Worm (Caenorhabditis elegans) whole organism, young adult: Measurements from ENCODE around the gene fbxa-157.
"Not testable (repeated sequence)": the region's sequence is repeated elsewhere in the genome, so short reads cannot be mapped to it uniquely, and the experiment has no call there.

Experiments used
- C06A6.2 ChIP-seq: fragments of 200-800 bp; sonication (Bioruptor generic); conservative IDR thresholded peaks from 2 replicates; pipeline ENCODE4 v1.3.6; 2022; ENCODE audit warnings: missing genetic modification characterization, missing compliant biosample characterization
- D2030.7 ChIP-seq: fragments of 200-800 bp; sonication (Bioruptor generic); IDR thresholded peaks from 2 replicates; pipeline ENCODE4 v1.3.6; 2022; ENCODE audit warnings: missing genetic modification reagents, missing genetic modification characterization, missing compliant biosample characterization
- F39B2.1 ChIP-seq: fragments of 200-800 bp; sonication (Bioruptor generic); IDR thresholded peaks from 2 replicates; pipeline ENCODE4 v1.3.6; 2022; ENCODE audit warnings: missing genetic modification reagents, missing genetic modification characterization, missing compliant biosample characterization
- Y79H2A.3 ChIP-seq: fragments of 200-800 bp; sonication (Bioruptor generic); conservative IDR thresholded peaks from 2 replicates; pipeline ENCODE4 v1.3.6; 2022; ENCODE audit warnings: missing genetic modification reagents, missing genetic modification characterization, missing compliant biosample characterization
- akir-1 ChIP-seq: fragments of 200-800 bp; sonication (Bioruptor generic); optimal IDR thresholded peaks from 2 replicates; lab custom pipeline; 2018; ENCODE audit warnings: mild to moderate bottlenecking, missing genetic modification characterization, moderate library complexity, missing compliant biosample characterization
- dpff-1 ChIP-seq: sonication (generic microtip); optimal IDR thresholded peaks from 2 replicates; lab custom pipeline; 2017; ENCODE audit warnings: mild to moderate bottlenecking, missing genetic modification characterization, missing compliant biosample characterization
- dpl-1 ChIP-seq: fragments of 150-350 bp; optimal IDR thresholded peaks from 2 replicates; lab custom pipeline; 2014; ENCODE audit warnings: missing biosample characterization, missing genetic modification reagents, missing genetic modification characterization
- madf-10 ChIP-seq: sonication (generic microtip); optimal IDR thresholded peaks from 2 replicates; lab custom pipeline; 2016; ENCODE audit warnings: mild to moderate bottlenecking, missing genetic modification characterization, missing compliant biosample characterization
- pha-4 ChIP-seq: fragments of 150-350 bp; sonication (generic microtip); optimal IDR thresholded peaks from 2 replicates; lab custom pipeline; 2014; ENCODE audit warnings: missing biosample characterization, missing genetic modification reagents, missing genetic modification characterization
- sea-2 ChIP-seq: fragments of 200-800 bp; sonication (Bioruptor generic); IDR thresholded peaks from 2 replicates; pipeline ENCODE4 v1.3.6; 2022; ENCODE audit warnings: missing genetic modification characterization, missing compliant biosample characterization
- snpc-4 ChIP-seq, 5 experiments: fragments of 150-350 bp in 1 of 5; sonication (generic microtip) in 4 of 5; optimal IDR thresholded peaks; 2 replicates each; lab custom pipeline; 2014 to 2018; ENCODE audit warnings: missing genetic modification characterization in 5 of 5, missing biosample characterization in 3 of 5, antibody characterized with exemption in 2 of 5, mild to moderate bottlenecking in 2 of 5, missing compliant biosample characterization in 2 of 5, missing genotype in 2 of 5, moderate library complexity in 2 of 5, missing genetic modification reagents in 1 of 5
- ztf-28 ChIP-seq: fragments of 200-800 bp; sonication (Bioruptor generic); IDR thresholded peaks from 2 replicates; pipeline ENCODE4 v1.3.6; 2022; ENCODE audit warnings: missing genetic modification reagents, missing genetic modification characterization, missing compliant biosample characterization

- TF ChIP-seq sea-2 (GFP tag; lab: Robert Waterston, UW); pha-4 (tag; lab: Kevin White, UChicago); akir-1 (GFP tag; lab: Kevin White, UChicago); snpc-4 (GFP tag; optimal IDR thresholded peaks at IDR 0.05; lab: Kevin White, UChicago); snpc-4 (tag; optimal IDR thresholded peaks at IDR 0.05; lab: Kevin White, UChicago); dpl-1; C06A6.2; Y79H2A.3 (GFP tag; lab: Robert Waterston, UW); F39B2.1 (GFP tag; lab: Robert Waterston, UW); dpff-1 (tag; lab: Kevin White, UChicago); madf-10 (tag; lab: Kevin White, UChicago); D2030.7; ztf-28 (GFP tag; lab: Robert Waterston, UW): not testable (repeated sequence)
These were observed 4.2 kb downstream of the fbxa-157 start, which contains the start of gene C06H5.14 for ce11 chrV:17903829-17904228.
